Worm (Caenorhabditis elegans) whole organism, L4/young adult: ENCODE results near the gene sfxn-2.

Source experiments
- W03F9.2 ChIP-seq: fragments of 150-350 bp; optimal IDR thresholded peaks from 2 replicates; lab custom pipeline; 2014; ENCODE audit warnings: missing biosample characterization, missing genetic modification characterization
- dao-5 ChIP-seq: sonication (generic microtip); optimal IDR thresholded peaks from 2 replicates; lab custom pipeline; 2016; ENCODE audit warnings: missing genotype, missing genetic modification characterization, moderate library complexity, missing compliant biosample characterization
- him-1 ChIP-seq: sonication (generic microtip); optimal IDR thresholded peaks from 2 replicates; lab custom pipeline; 2016; ENCODE audit warnings: missing genotype, missing genetic modification reagents, missing genetic modification characterization, missing compliant biosample characterization

ce11 chrX:7930450-7930849, 27.7 kb downstream of the sfxn-2 start, which contains the start of gene zig-3:
- no peak for TF ChIP-seq him-1 (tag; lab: Kevin White, UChicago)
- no peak for TF ChIP-seq W03F9.2 (tag; lab: Kevin White, UChicago)
- TF ChIP-seq dao-5 (tag; lab: Kevin White, UChicago): no peak
